Fruit fly (Drosophila melanogaster) whole organism, embryonic: ENCODE results near the gene pyx.

Source experiments
- CG17328 ChIP-seq: fragments of 200-800 bp; sonication (Bioruptor generic); IDR thresholded peaks from 2 replicates; pipeline ENCODE4 v1.3.6; 2022; ENCODE audit warnings: missing biosample characterization, missing genetic modification characterization
- Gug ChIP-seq: fragments of 200-800 bp; sonication (Bioruptor generic); IDR thresholded peaks from 4 replicates; pipeline ENCODE4 v1.3.6; 2022; ENCODE audit warnings: missing biosample characterization, missing genetic modification characterization
- br ChIP-seq: fragments of >200 bp; optimal IDR thresholded peaks from 2 replicates; lab custom pipeline; 2017
- cato ChIP-seq: fragments of 200-800 bp; sonication (Bioruptor generic); optimal IDR thresholded peaks from 2 replicates; lab custom pipeline; 2016; ENCODE audit warnings: missing biosample characterization, missing genetic modification characterization, borderline replicate concordance
- crol ChIP-seq: fragments of 200-800 bp; sonication (Bioruptor generic); IDR thresholded peaks from 2 replicates; pipeline ENCODE4 v1.3.6; 2022; ENCODE audit warnings: missing biosample characterization, missing genetic modification characterization
- grn ChIP-seq: fragments of 200-800 bp; sonication (Bioruptor generic); optimal IDR thresholded peaks from 3 replicates; lab custom pipeline; 2017; ENCODE audit warnings: missing biosample characterization, missing genetic modification characterization
- row ChIP-seq: fragments of 200-800 bp; sonication (Bioruptor generic); IDR thresholded peaks from 3 replicates; pipeline ENCODE4 v1.3.6; 2022; ENCODE audit warnings: missing biosample characterization, missing genetic modification characterization

dm6 chr3L:246644-247199 lies 23.9 kb upstream of the pyx start:
- no peak for TF ChIP-seq grn (GFP tag; lab: Kevin White, UChicago)
- TF ChIP-seq crol (GFP tag; lab: Robert Waterston, UW): no peak
- TF ChIP-seq cato (GFP tag; lab: Kevin White, UChicago): no peak
- TF ChIP-seq row (GFP tag; lab: Robert Waterston, UW): peak; percentile 50
- TF ChIP-seq br (lab: Kevin White, UChicago): no peak
- TF ChIP-seq Gug (GFP tag; lab: Robert Waterston, UW): no peak
- no peak for TF ChIP-seq CG17328 (GFP tag; lab: Robert Waterston, UW)
